Worm (Caenorhabditis elegans) whole organism, L3 larva: ENCODE data around the gene pcs-1.

Experiments
- snpc-4 ChIP-seq: fragments of 150-350 bp; optimal IDR thresholded peaks from 2 replicates; lab custom pipeline; 2014; ENCODE audit warnings: missing biosample characterization, missing genetic modification characterization
- tbx-2 ChIP-seq: sonication (generic microtip); optimal IDR thresholded peaks from 2 replicates; lab custom pipeline; 2016; ENCODE audit warnings: mild to moderate bottlenecking, missing genetic modification characterization, missing compliant biosample characterization

DNA sequence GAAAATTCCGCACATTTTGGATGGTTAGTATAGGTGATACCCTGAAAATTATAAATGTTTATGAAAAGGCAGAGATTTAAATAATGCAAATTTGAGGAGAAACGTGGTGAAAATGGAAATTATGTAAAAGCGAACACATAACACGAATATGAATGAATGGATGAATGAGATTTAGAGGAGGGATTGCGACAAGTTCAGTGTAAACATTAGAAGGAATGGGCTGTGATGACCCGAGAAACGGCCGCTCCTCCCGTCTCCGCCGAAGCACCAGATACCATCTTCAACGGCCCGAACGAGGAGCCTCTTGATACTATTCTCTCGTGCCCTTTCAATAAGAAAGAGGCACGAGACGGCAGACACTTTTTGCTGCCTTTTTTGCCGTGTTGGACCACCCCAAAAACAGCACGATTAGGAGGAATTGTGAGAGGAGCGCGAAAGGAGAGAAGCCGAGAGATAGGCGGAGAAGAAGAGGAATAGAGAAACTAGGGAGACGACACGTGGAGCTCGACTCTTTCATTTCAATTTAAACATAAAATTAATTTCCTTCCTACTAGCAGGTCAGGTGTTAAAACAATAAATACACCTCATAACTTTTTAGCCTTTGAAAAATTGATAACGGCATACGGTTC, 17.9 kb upstream of the pcs-1 start, which contains the start of gene gfat-1:
- no peak for TF ChIP-seq tbx-2 (tag; lab: Kevin White, UChicago)
- TF ChIP-seq snpc-4 (tag; lab: Kevin White, UChicago): no peak
